Worm (Caenorhabditis elegans) whole organism, L1 larva: ENCODE data around the gene vha-19.
A peak's percentile ranks its signal among the peaks of the same experiment; 100 is the strongest.

Experiments used
- aly-2 ChIP-seq: fragments of 150-350 bp; optimal IDR thresholded peaks from 2 replicates; lab custom pipeline; 2014; ENCODE audit warnings: missing biosample characterization, missing genetic modification characterization
- blmp-1 ChIP-seq: fragments of 150-350 bp; optimal IDR thresholded peaks from 2 replicates; lab custom pipeline; 2014; ENCODE audit warnings: missing biosample characterization, missing genetic modification characterization
- ceh-8 ChIP-seq: fragments of 200-800 bp; sonication (Bioruptor generic); optimal IDR thresholded peaks from 2 replicates; lab custom pipeline; 2018; ENCODE audit warnings: mild to moderate bottlenecking, missing genetic modification characterization, moderate library complexity, missing compliant biosample characterization
- ceh-82 ChIP-seq, 3 experiments: fragments of 150-350 bp in 1 of 3; sonication (generic microtip) in 2 of 3; optimal IDR thresholded peaks; 2 replicates each; lab custom pipeline; 2014 to 2017; ENCODE audit warnings: missing biosample characterization in 3 of 3, missing genetic modification characterization in 3 of 3
- ces-1 ChIP-seq: fragments of 150-350 bp; optimal IDR thresholded peaks from 2 replicates; lab custom pipeline; 2014; ENCODE audit warnings: missing biosample characterization, missing genetic modification reagents, missing genetic modification characterization
- efl-1 ChIP-seq, 4 experiments: fragments of 150-350 bp; optimal IDR thresholded peaks in 3 of 4; peaks in 1 of 4; 1 replicate in 1 of 4; 2 replicates in 3 of 4; lab custom pipeline; 2014; ENCODE audit warnings: missing biosample characterization in 2 of 4, missing genetic modification characterization in 2 of 4, missing genetic modification reagents in 2 of 4
- elt-2 ChIP-seq: sonication (generic microtip); optimal IDR thresholded peaks from 2 replicates; lab custom pipeline; 2016; ENCODE audit warnings: missing genetic modification characterization, mild to moderate bottlenecking, inconsistent platforms, missing compliant biosample characterization, missing genetic modification reagents
- fkh-10 ChIP-seq: sonication (generic microtip); optimal IDR thresholded peaks from 2 replicates; lab custom pipeline; 2017; ENCODE audit warnings: missing biosample characterization, missing genetic modification reagents, missing genetic modification characterization
- grh-1 ChIP-seq: fragments of 200-800 bp; sonication (Bioruptor generic); IDR thresholded peaks from 2 replicates; pipeline ENCODE4 v1.3.6; 2022; ENCODE audit warnings: missing genetic modification reagents, missing genetic modification characterization, missing compliant biosample characterization
- jun-1 ChIP-seq: fragments of 150-350 bp; optimal IDR thresholded peaks from 2 replicates; lab custom pipeline; 2014; ENCODE audit warnings: missing biosample characterization, missing genetic modification reagents, missing genetic modification characterization
- lin-14 ChIP-seq: fragments of 200-800 bp; sonication (Bioruptor generic); optimal IDR thresholded peaks from 2 replicates; lab custom pipeline; 2018; ENCODE audit warnings: mild to moderate bottlenecking, missing genetic modification characterization, moderate library complexity, missing compliant biosample characterization
- lin-39 ChIP-seq: fragments of 150-350 bp; optimal IDR thresholded peaks from 2 replicates; lab custom pipeline; 2014; ENCODE audit warnings: missing biosample characterization, missing genetic modification reagents, missing genetic modification characterization
- lsy-2 ChIP-seq, 2 experiments: fragments of 150-350 bp; optimal IDR thresholded peaks; 2 replicates each; lab custom pipeline; 2014; ENCODE audit warnings: missing biosample characterization in 2 of 2, missing genetic modification characterization in 2 of 2
- mab-9 ChIP-seq: fragments of 200-800 bp; sonication (Bioruptor generic); IDR thresholded peaks from 2 replicates; pipeline ENCODE4 v1.3.6; 2022; ENCODE audit warnings: missing genetic modification reagents, missing genetic modification characterization, missing compliant biosample characterization
- mep-1 ChIP-seq: fragments of 150-350 bp; optimal IDR thresholded peaks from 2 replicates; lab custom pipeline; 2014; ENCODE audit warnings: missing biosample characterization, missing genetic modification characterization
- nhr-12 ChIP-seq: sonication (generic microtip); optimal IDR thresholded peaks from 2 replicates; lab custom pipeline; 2017; ENCODE audit warnings: missing biosample characterization, missing genetic modification characterization
- nhr-19 ChIP-seq: fragments of 200-800 bp; sonication (Bioruptor generic); conservative IDR thresholded peaks from 2 replicates; pipeline ENCODE4 v1.3.6; 2022; ENCODE audit warnings: missing genetic modification characterization, missing compliant biosample characterization
- nhr-85 ChIP-seq: sonication (generic microtip); peaks from one replicate; lab custom pipeline; 2016; ENCODE audit warnings: missing genetic modification characterization, inconsistent platforms, missing compliant biosample characterization
- pag-3 ChIP-seq: sonication (generic microtip); optimal IDR thresholded peaks from 2 replicates; lab custom pipeline; 2017; ENCODE audit warnings: missing genetic modification characterization, mild to moderate bottlenecking, missing compliant biosample characterization, antibody characterized with exemption, borderline replicate concordance; ENCODE audit not compliant: insufficient read depth
- pax-3 ChIP-seq: fragments of 200-800 bp; sonication (Bioruptor generic); optimal IDR thresholded peaks from 2 replicates; lab custom pipeline; 2018; ENCODE audit warnings: mild to moderate bottlenecking, missing genetic modification characterization, moderate library complexity, missing compliant biosample characterization
- pqm-1 ChIP-seq: sonication (generic microtip); optimal IDR thresholded peaks from 3 replicates; lab custom pipeline; 2017; ENCODE audit warnings: missing biosample characterization, missing genetic modification characterization
- snpc-4 ChIP-seq: fragments of 150-350 bp; optimal IDR thresholded peaks from 2 replicates; lab custom pipeline; 2014; ENCODE audit warnings: missing biosample characterization, missing genetic modification characterization
- snu-23 ChIP-seq: sonication (generic microtip); optimal IDR thresholded peaks from 2 replicates; lab custom pipeline; 2016; ENCODE audit warnings: missing genetic modification characterization, missing compliant biosample characterization
- sptf-1 ChIP-seq: fragments of 150-350 bp; optimal IDR thresholded peaks from 2 replicates; lab custom pipeline; 2014; ENCODE audit warnings: missing biosample characterization, missing genetic modification characterization
- swsn-7 ChIP-seq: sonication (generic microtip); optimal IDR thresholded peaks from 2 replicates; lab custom pipeline; 2016; ENCODE audit warnings: missing genetic modification characterization, missing compliant biosample characterization
- unc-30 ChIP-seq: sonication (generic microtip); optimal IDR thresholded peaks from 2 replicates; lab custom pipeline; 2017; ENCODE audit warnings: missing biosample characterization, missing genetic modification characterization
- unc-62 ChIP-seq: fragments of 150-350 bp; optimal IDR thresholded peaks from 2 replicates; lab custom pipeline; 2014; ENCODE audit warnings: missing biosample characterization, missing genetic modification reagents, missing genetic modification characterization
- unc-86 ChIP-seq: sonication (generic microtip); optimal IDR thresholded peaks from 2 replicates; lab custom pipeline; 2016; ENCODE audit warnings: missing genetic modification characterization, missing compliant biosample characterization
- unc-98 ChIP-seq: fragments of 200-800 bp; sonication (Bioruptor generic); IDR thresholded peaks from 2 replicates; pipeline ENCODE4 v1.3.6; 2022; ENCODE audit warnings: missing genetic modification characterization, missing compliant biosample characterization
- vab-15 ChIP-seq: sonication (generic microtip); optimal IDR thresholded peaks from 2 replicates; lab custom pipeline; 2017; ENCODE audit warnings: missing genotype, mild to moderate bottlenecking, missing genetic modification characterization, missing compliant biosample characterization
- xbp-1 ChIP-seq: sonication (generic microtip); optimal IDR thresholded peaks from 2 replicates; lab custom pipeline; 2016; ENCODE audit warnings: missing genetic modification characterization, missing compliant biosample characterization
- ztf-11 ChIP-seq, 2 experiments: sonication (generic microtip); optimal IDR thresholded peaks; 2 replicates each; lab custom pipeline; 2016 to 2017; ENCODE audit warnings: missing genetic modification characterization in 2 of 2, missing biosample characterization in 1 of 2, missing compliant biosample characterization in 1 of 2

The vha-19 gene

ce11 chrIV:3345484-3345883 lies 23.5 kb upstream of the vha-19 start:
- TF ChIP-seq ztf-11 (tag; optimal IDR thresholded peaks at IDR 0.05; lab: Kevin White, UChicago) (no peak), snu-23 (GFP tag; lab: Kevin White, UChicago) (no peak), aly-2 (tag; lab: Kevin White, UChicago) (no peak), mep-1 (tag; lab: Kevin White, UChicago) (no peak), jun-1 (no peak), snpc-4 (tag; lab: Kevin White, UChicago) (no peak), swsn-7 (tag; lab: Kevin White, UChicago) (no peak), unc-62 (no peak)
- TF ChIP-seq, all 84 proteins: peak for 0

- TF ChIP-seq unc-98 (no peak), efl-1 (optimal IDR thresholded peaks at IDR 0.05; lab: Kevin White, UChicago) (no peak), efl-1 (GFP tag; optimal IDR thresholded peaks at IDR 0.05 in 1 of 2; lab: Kevin White, UChicago) (peak in 1 of 2 experiments; percentile 41), ceh-8 (peak; percentile 83), lin-14 (GFP tag; lab: Kevin White, UChicago) (peak; percentile 1)
Measured at ce11 chrIV:3348334-3348733, 20.7 kb upstream of the vha-19 start.

ce11 chrIV:3349977-3350580 lies 18.9 kb upstream of the vha-19 start, which contains the start of gene elks-1:
Gene elks-1, minus strand, starts transcription at chrIV:3350027.
- peak in 1 of 2 experiments; percentile 21 for TF ChIP-seq lsy-2 (tag; optimal IDR thresholded peaks at IDR 0.05; lab: Kevin White, UChicago)
- TF ChIP-seq fkh-10 (GFP tag; lab: Kevin White, UChicago): no peak
- no peak for TF ChIP-seq pag-3 (tag; lab: Kevin White, UChicago)
- no peak for TF ChIP-seq xbp-1 (tag; lab: Kevin White, UChicago)
- TF ChIP-seq mab-9 (GFP tag; lab: Robert Waterston, UW): no peak
- TF ChIP-seq nhr-19 (GFP tag; lab: Robert Waterston, UW): no peak
- no peak for TF ChIP-seq ces-1 (GFP tag; lab: Kevin White, UChicago)
- peak in 1 of 3 experiments; percentile 32 for TF ChIP-seq ceh-82 (tag; optimal IDR thresholded peaks at IDR 0.05; lab: Kevin White, UChicago)
- TF ChIP-seq grh-1: no peak
- TF ChIP-seq elt-2 (tag; lab: Kevin White, UChicago): no peak
- TF ChIP-seq lin-14 (GFP tag; lab: Kevin White, UChicago): peak; percentile 19
- TF ChIP-seq efl-1 (optimal IDR thresholded peaks at IDR 0.05; lab: Kevin White, UChicago): peak; percentile 42 to 57
- peak in 1 of 2 experiments; percentile 75 for TF ChIP-seq efl-1 (GFP tag; optimal IDR thresholded peaks at IDR 0.05 in 1 of 2; lab: Kevin White, UChicago)
- TF ChIP-seq sptf-1 (tag; lab: Kevin White, UChicago): no peak
- no peak for TF ChIP-seq pax-3 (tag; lab: Kevin White, UChicago)
- TF ChIP-seq blmp-1 (tag; lab: Kevin White, UChicago): peak; percentile 7
- no peak for TF ChIP-seq nhr-12 (tag; lab: Kevin White, UChicago)
- TF ChIP-seq, all 84 proteins: peak for 5

ce11 chrIV:3352019-3352418 lies 17.0 kb upstream of the vha-19 start:
- no peak for TF ChIP-seq unc-86
- TF ChIP-seq nhr-85: peak; percentile 55
- TF ChIP-seq blmp-1 (tag; lab: Kevin White, UChicago): peak; percentile 90
- TF ChIP-seq vab-15 (tag; lab: Kevin White, UChicago): no peak
- peak; percentile 28 for TF ChIP-seq lin-14 (GFP tag; lab: Kevin White, UChicago)
- TF ChIP-seq ceh-82 (tag; optimal IDR thresholded peaks at IDR 0.05; lab: Kevin White, UChicago): peak in 1 of 3 experiments; percentile 16
- TF ChIP-seq, all 84 proteins: peak for 4

ce11 chrIV:3354757-3355156 lies 14.2 kb upstream of the vha-19 start, which contains the start of gene F42A6.1:
Gene F42A6.1, plus strand, starts transcription at chrIV:3355057.
- TF ChIP-seq pqm-1: no peak
- peak; percentile 11 for TF ChIP-seq nhr-85
- TF ChIP-seq unc-30: no peak
- no peak for TF ChIP-seq lin-39 (tag; lab: Kevin White, UChicago)
- TF ChIP-seq efl-1 (optimal IDR thresholded peaks at IDR 0.05; lab: Kevin White, UChicago): no peak
- TF ChIP-seq efl-1 (GFP tag; optimal IDR thresholded peaks at IDR 0.05 in 1 of 2; lab: Kevin White, UChicago): peak in 1 of 2 experiments; percentile 71
